Worm (Caenorhabditis elegans) whole organism, L1 larva: Measurements from ENCODE around the gene srw-62.

Experiments used
- C16A3.4 ChIP-seq: fragments of 150-350 bp; optimal IDR thresholded peaks from 2 replicates; lab custom pipeline; 2014; ENCODE audit warnings: missing biosample characterization, missing genetic modification characterization
- C34B4.2 ChIP-seq: sonication (generic microtip); optimal IDR thresholded peaks from 2 replicates; lab custom pipeline; 2017; ENCODE audit warnings: mild to moderate bottlenecking, missing genetic modification characterization, missing compliant biosample characterization
- F16B12.6 ChIP-seq: fragments of 150-350 bp; optimal IDR thresholded peaks from 2 replicates; lab custom pipeline; 2014; ENCODE audit warnings: missing biosample characterization, missing genetic modification characterization
- aly-2 ChIP-seq: fragments of 150-350 bp; optimal IDR thresholded peaks from 2 replicates; lab custom pipeline; 2014; ENCODE audit warnings: missing biosample characterization, missing genetic modification characterization
- ama-1 ChIP-seq: fragments of 150-350 bp; optimal IDR thresholded peaks from 2 replicates; lab custom pipeline; 2014
- ceh-63 ChIP-seq: fragments of 200-800 bp; sonication (Bioruptor generic); optimal IDR thresholded peaks from 2 replicates; lab custom pipeline; 2018; ENCODE audit warnings: mild to moderate bottlenecking, missing genetic modification characterization, missing compliant biosample characterization
- ceh-82 ChIP-seq, 3 experiments: fragments of 150-350 bp in 1 of 3; sonication (generic microtip) in 2 of 3; optimal IDR thresholded peaks; 2 replicates each; lab custom pipeline; 2014 to 2017; ENCODE audit warnings: missing biosample characterization in 3 of 3, missing genetic modification characterization in 3 of 3
- ceh-88 ChIP-seq: fragments of 200-800 bp; sonication (Bioruptor generic); IDR thresholded peaks from 2 replicates; pipeline ENCODE4 v1.3.6; 2022; ENCODE audit warnings: missing genetic modification characterization, missing compliant biosample characterization
- dpl-1 ChIP-seq, 3 experiments: fragments of 150-350 bp in 2 of 3; sonication (generic microtip) in 1 of 3; optimal IDR thresholded peaks; 2 replicates each; lab custom pipeline; 2014 to 2017; ENCODE audit warnings: missing biosample characterization in 3 of 3, missing genetic modification characterization in 3 of 3, missing genetic modification reagents in 3 of 3
- dsc-1 ChIP-seq: sonication (generic microtip); optimal IDR thresholded peaks from 2 replicates; lab custom pipeline; 2016; ENCODE audit warnings: mild to moderate bottlenecking, missing genetic modification characterization, missing compliant biosample characterization
- efl-1 ChIP-seq, 4 experiments: fragments of 150-350 bp; optimal IDR thresholded peaks in 3 of 4; peaks in 1 of 4; 1 replicate in 1 of 4; 2 replicates in 3 of 4; lab custom pipeline; 2014; ENCODE audit warnings: missing biosample characterization in 2 of 4, missing genetic modification characterization in 2 of 4, missing genetic modification reagents in 2 of 4
- fkh-10 ChIP-seq: sonication (generic microtip); optimal IDR thresholded peaks from 2 replicates; lab custom pipeline; 2017; ENCODE audit warnings: missing biosample characterization, missing genetic modification reagents, missing genetic modification characterization
- fkh-4 ChIP-seq: sonication (generic microtip); optimal IDR thresholded peaks from 2 replicates; lab custom pipeline; 2016; ENCODE audit warnings: missing compliant biosample characterization, missing genetic modification characterization, borderline replicate concordance
- fos-1 ChIP-seq: fragments of 150-350 bp; optimal IDR thresholded peaks from 2 replicates; lab custom pipeline; 2014; ENCODE audit warnings: missing biosample characterization, missing genetic modification characterization
- hpl-2 ChIP-seq: fragments of 150-350 bp; optimal IDR thresholded peaks from 2 replicates; lab custom pipeline; 2014; ENCODE audit warnings: missing biosample characterization, missing genetic modification reagents, missing genetic modification characterization
- irx-1 ChIP-seq: sonication (generic microtip); optimal IDR thresholded peaks from 2 replicates; lab custom pipeline; 2016; ENCODE audit warnings: missing genetic modification characterization, missing compliant biosample characterization
- isw-1 ChIP-seq: fragments of 200-800 bp; sonication (Bioruptor generic); IDR thresholded peaks from 2 replicates; pipeline ENCODE4 v1.3.6; 2022; ENCODE audit warnings: missing genetic modification characterization, missing compliant biosample characterization
- lin-15B ChIP-seq: fragments of 150-350 bp; sonication (generic microtip); optimal IDR thresholded peaks from 3 replicates; lab custom pipeline; 2014; ENCODE audit warnings: missing biosample characterization, missing genetic modification characterization
- mef-2 ChIP-seq: fragments of 150-350 bp; optimal IDR thresholded peaks from 2 replicates; lab custom pipeline; 2014; ENCODE audit warnings: missing biosample characterization, missing genetic modification characterization
- nhr-19 ChIP-seq: fragments of 200-800 bp; sonication (Bioruptor generic); conservative IDR thresholded peaks from 2 replicates; pipeline ENCODE4 v1.3.6; 2022; ENCODE audit warnings: missing genetic modification characterization, missing compliant biosample characterization
- nhr-20 ChIP-seq: sonication (generic microtip); optimal IDR thresholded peaks from 2 replicates; lab custom pipeline; 2016; ENCODE audit warnings: mild to moderate bottlenecking, missing genetic modification characterization, missing compliant biosample characterization
- nhr-28 ChIP-seq: fragments of 150-350 bp; optimal IDR thresholded peaks from 2 replicates; lab custom pipeline; 2014; ENCODE audit warnings: missing biosample characterization, missing genetic modification characterization
- nhr-84 ChIP-seq: sonication (generic microtip); optimal IDR thresholded peaks from 2 replicates; lab custom pipeline; 2017; ENCODE audit warnings: missing biosample characterization, missing genetic modification characterization
- pag-3 ChIP-seq: sonication (generic microtip); optimal IDR thresholded peaks from 2 replicates; lab custom pipeline; 2017; ENCODE audit warnings: missing genetic modification characterization, mild to moderate bottlenecking, missing compliant biosample characterization, antibody characterized with exemption, borderline replicate concordance; ENCODE audit not compliant: insufficient read depth
- pqm-1 ChIP-seq: sonication (generic microtip); optimal IDR thresholded peaks from 3 replicates; lab custom pipeline; 2017; ENCODE audit warnings: missing biosample characterization, missing genetic modification characterization
- rnt-1 ChIP-seq: sonication (generic microtip); optimal IDR thresholded peaks from 2 replicates; lab custom pipeline; 2016; ENCODE audit warnings: mild to moderate bottlenecking, missing genetic modification characterization, moderate library complexity, missing compliant biosample characterization
- swsn-7 ChIP-seq: sonication (generic microtip); optimal IDR thresholded peaks from 2 replicates; lab custom pipeline; 2016; ENCODE audit warnings: missing genetic modification characterization, missing compliant biosample characterization
- tlp-1 ChIP-seq: fragments of 150-350 bp; optimal IDR thresholded peaks from 2 replicates; lab custom pipeline; 2014; ENCODE audit warnings: missing biosample characterization, missing genetic modification characterization
- unc-130 ChIP-seq: fragments of 150-350 bp; optimal IDR thresholded peaks from 2 replicates; lab custom pipeline; 2017; ENCODE audit warnings: missing biosample characterization, missing genetic modification characterization, inconsistent platforms
- unc-86 ChIP-seq: sonication (generic microtip); optimal IDR thresholded peaks from 2 replicates; lab custom pipeline; 2016; ENCODE audit warnings: missing genetic modification characterization, missing compliant biosample characterization
- unc-98 ChIP-seq: fragments of 200-800 bp; sonication (Bioruptor generic); IDR thresholded peaks from 2 replicates; pipeline ENCODE4 v1.3.6; 2022; ENCODE audit warnings: missing genetic modification characterization, missing compliant biosample characterization
- xbp-1 ChIP-seq: sonication (generic microtip); optimal IDR thresholded peaks from 2 replicates; lab custom pipeline; 2016; ENCODE audit warnings: missing genetic modification characterization, missing compliant biosample characterization
- zag-1 ChIP-seq: fragments of 150-350 bp; optimal IDR thresholded peaks from 2 replicates; lab custom pipeline; 2014; ENCODE audit warnings: missing biosample characterization, missing genetic modification characterization
- ztf-11 ChIP-seq, 2 experiments: sonication (generic microtip); optimal IDR thresholded peaks; 2 replicates each; lab custom pipeline; 2016 to 2017; ENCODE audit warnings: missing genetic modification characterization in 2 of 2, missing biosample characterization in 1 of 2, missing compliant biosample characterization in 1 of 2
- ztf-4 ChIP-seq: fragments of 150-350 bp; optimal IDR thresholded peaks from 2 replicates; lab custom pipeline; 2014; ENCODE audit warnings: missing biosample characterization, missing genetic modification characterization

srw-62 gene

ce11 chrII:7809358-7809914 lies 15.8 kb upstream of the srw-62 start:
- TF ChIP-seq efl-1 (optimal IDR thresholded peaks at IDR 0.05; lab: Kevin White, UChicago) = no peak
- peak in 1 of 2 experiments; percentile 38 for TF ChIP-seq efl-1 (GFP tag; optimal IDR thresholded peaks at IDR 0.05 in 1 of 2; lab: Kevin White, UChicago)
- TF ChIP-seq dpl-1 (GFP tag; optimal IDR thresholded peaks at IDR 0.05; lab: Kevin White, UChicago) = no peak
- no peak for TF ChIP-seq fos-1 (tag; lab: Kevin White, UChicago)

ce11 chrII:7810162-7810868 lies 14.9 kb upstream of the srw-62 start:
- TF ChIP-seq ceh-82 (tag; optimal IDR thresholded peaks at IDR 0.05; lab: Kevin White, UChicago) (no peak), unc-130 (tag; lab: Kevin White, UChicago) (no peak), mef-2 (no peak), C34B4.2 (no peak), nhr-28 (tag; lab: Kevin White, UChicago) (no peak), fkh-10 (GFP tag; lab: Kevin White, UChicago) (no peak), efl-1 (optimal IDR thresholded peaks at IDR 0.05; lab: Kevin White, UChicago) (no peak), efl-1 (GFP tag; optimal IDR thresholded peaks at IDR 0.05 in 1 of 2; lab: Kevin White, UChicago) (peak in 1 of 2 experiments; percentile 50)

ce11 chrII:7810869-7811543 lies 14.2 kb upstream of the srw-62 start, which contains the start of gene cki-1:
TSS of gene cki-1 (plus strand) at chrII:7811240.
- TF ChIP-seq irx-1 (tag; lab: Kevin White, UChicago) (no peak), ztf-11 (tag; optimal IDR thresholded peaks at IDR 0.05; lab: Kevin White, UChicago) (peak in 1 of 2 experiments; percentile 22), ceh-88 (GFP tag; lab: Robert Waterston, UW) (no peak), rnt-1 (tag; lab: Kevin White, UChicago) (peak; percentile 4), lin-15B (tag; lab: Kevin White, UChicago) (no peak), F16B12.6 (no peak), pag-3 (no peak), dsc-1 (no peak), nhr-20 (tag; lab: Kevin White, UChicago) (no peak), xbp-1 (tag; lab: Kevin White, UChicago) (no peak)
- TF ChIP-seq, all 84 proteins: peak for 2

ce11 chrII:7812332-7812731 lies 12.9 kb upstream of the srw-62 start:
- no peak for TF ChIP-seq C16A3.4 (tag; lab: Kevin White, UChicago)
- peak; percentile 7 for TF ChIP-seq ama-1 (lab: Kevin White, UChicago)

- TF ChIP-seq isw-1 (GFP tag; lab: Robert Waterston, UW) (no peak), nhr-84 (tag; lab: Kevin White, UChicago) (no peak), fkh-10 (GFP tag; lab: Kevin White, UChicago) (no peak), ceh-63 (GFP tag; lab: Kevin White, UChicago) (no peak), pqm-1 (no peak), tlp-1 (tag; lab: Kevin White, UChicago) (no peak), rnt-1 (tag; lab: Kevin White, UChicago) (no peak), unc-130 (tag; lab: Kevin White, UChicago) (no peak), unc-98 (no peak), hpl-2 (GFP tag; lab: Kevin White, UChicago) (no peak)
These were observed 12.0 kb upstream of the srw-62 start for ce11 chrII:7813237-7813636.

- no peak for TF ChIP-seq ceh-63 (GFP tag; lab: Kevin White, UChicago)
- TF ChIP-seq fkh-4 (tag; lab: Kevin White, UChicago) = no peak
- no peak for TF ChIP-seq hpl-2 (GFP tag; lab: Kevin White, UChicago)
- no peak for TF ChIP-seq ztf-4 (tag; lab: Kevin White, UChicago)
- no peak for TF ChIP-seq ceh-88 (GFP tag; lab: Robert Waterston, UW)
- no peak for TF ChIP-seq zag-1 (tag; lab: Kevin White, UChicago)
- no peak for TF ChIP-seq ztf-11 (tag; optimal IDR thresholded peaks at IDR 0.05; lab: Kevin White, UChicago)
- no peak for TF ChIP-seq nhr-19 (GFP tag; lab: Robert Waterston, UW)
- TF ChIP-seq aly-2 (tag; lab: Kevin White, UChicago) = no peak
- no peak for TF ChIP-seq F16B12.6
- no peak for TF ChIP-seq unc-86 (tag; lab: Kevin White, UChicago)
- no peak for TF ChIP-seq irx-1 (tag; lab: Kevin White, UChicago)
- TF ChIP-seq swsn-7 (tag; lab: Kevin White, UChicago) = no peak
- no peak for TF ChIP-seq nhr-28 (tag; lab: Kevin White, UChicago)
- no peak for TF ChIP-seq xbp-1 (tag; lab: Kevin White, UChicago)
These were observed 11.6 kb upstream of the srw-62 start for ce11 chrII:7813645-7814044.
